Worm (Caenorhabditis elegans) whole organism, late embryonic: ENCODE results near the gene R09F10.3.

Experiments
- K02D7.2 ChIP-seq: sonication (generic microtip); optimal IDR thresholded peaks from 2 replicates; lab custom pipeline; 2017; ENCODE audit warnings: mild to moderate bottlenecking, missing genetic modification characterization, missing compliant biosample characterization
- dmd-4 ChIP-seq: sonication (generic microtip); optimal IDR thresholded peaks from 2 replicates; lab custom pipeline; 2016; ENCODE audit warnings: borderline replicate concordance, missing genetic modification characterization, missing compliant biosample characterization
- ets-4 ChIP-seq: sonication (generic microtip); optimal IDR thresholded peaks from 2 replicates; lab custom pipeline; 2016; ENCODE audit warnings: missing genetic modification characterization, missing compliant biosample characterization
- hlh-30 ChIP-seq: sonication (generic microtip); optimal IDR thresholded peaks from 2 replicates; lab custom pipeline; 2017; ENCODE audit warnings: antibody characterized with exemption, missing genetic modification characterization, missing compliant biosample characterization; ENCODE audit not compliant: insufficient read depth
- pag-3 ChIP-seq: sonication (generic microtip); optimal IDR thresholded peaks from 2 replicates; lab custom pipeline; 2016; ENCODE audit warnings: missing compliant biosample characterization, missing genetic modification characterization, borderline replicate concordance
- pqm-1 ChIP-seq: sonication (generic microtip); optimal IDR thresholded peaks from 2 replicates; lab custom pipeline; 2016; ENCODE audit warnings: missing genetic modification characterization, missing compliant biosample characterization
- ref-2 ChIP-seq: sonication (generic microtip); optimal IDR thresholded peaks from 2 replicates; lab custom pipeline; 2016; ENCODE audit warnings: missing genetic modification characterization, missing compliant biosample characterization
- unc-3 ChIP-seq, 2 experiments: fragments of 200-800 bp in 1 of 2; sonication (Bioruptor generic) in 1 of 2; sonication (generic microtip) in 1 of 2; conservative IDR thresholded peaks in 1 of 2; optimal IDR thresholded peaks in 1 of 2; 2 replicates each; pipeline versions ENCODE4 v1.3.6 to Lab custom; 2016 to 2022; ENCODE audit warnings: missing compliant biosample characterization in 2 of 2, missing genetic modification characterization in 2 of 2, missing genetic modification reagents in 1 of 2
- zip-5 ChIP-seq: sonication (generic microtip); optimal IDR thresholded peaks from 2 replicates; lab custom pipeline; 2016; ENCODE audit warnings: missing genetic modification characterization, missing compliant biosample characterization
- ztf-16 ChIP-seq: sonication (generic microtip); optimal IDR thresholded peaks from 2 replicates; lab custom pipeline; 2017; ENCODE audit warnings: missing genetic modification characterization, missing compliant biosample characterization

DNA sequence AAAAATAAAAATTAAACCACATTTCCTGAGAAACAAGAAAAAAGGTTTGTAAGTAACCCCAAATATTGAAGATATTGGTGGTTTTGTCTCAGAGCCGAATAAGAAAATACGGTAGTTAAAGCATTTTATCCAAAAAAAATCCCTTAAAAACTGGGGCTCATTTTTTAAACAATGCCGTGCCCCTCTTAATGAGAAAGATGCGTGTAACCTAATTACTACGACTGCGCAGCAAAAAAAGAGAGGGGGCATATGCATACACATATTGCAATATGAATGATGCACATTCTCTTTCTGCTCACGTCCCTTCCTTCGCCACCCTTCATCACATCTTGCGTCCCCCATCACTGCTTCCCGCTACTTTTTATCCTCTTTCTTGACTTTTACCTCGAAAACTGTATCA is 26.3 kb upstream of the R09F10.3 start:
- no peak for TF ChIP-seq K02D7.2 (tag; lab: Kevin White, UChicago)
- no peak for TF ChIP-seq ref-2 (tag; lab: Kevin White, UChicago)
- TF ChIP-seq zip-5 (tag; lab: Kevin White, UChicago): no peak
- TF ChIP-seq pqm-1 (tag; lab: Kevin White, UChicago): no peak
- no peak for TF ChIP-seq pag-3 (tag; lab: Kevin White, UChicago)
- TF ChIP-seq unc-3 (GFP tag; conservative IDR thresholded peaks at IDR 0.05; lab: Robert Waterston, UW): no peak
- no peak for TF ChIP-seq unc-3 (tag; optimal IDR thresholded peaks at IDR 0.05; lab: Kevin White, UChicago)
- no peak for TF ChIP-seq ets-4
- no peak for TF ChIP-seq ztf-16 (tag; lab: Kevin White, UChicago)
- no peak for TF ChIP-seq dmd-4 (tag; lab: Kevin White, UChicago)
- TF ChIP-seq hlh-30 (tag; lab: Kevin White, UChicago): no peak
